Fruit fly (Drosophila melanogaster) whole organism, adult: ENCODE measurements around the gene GCC185.

ENCODE experiments used
- CG11617 ChIP-seq: fragments of 200-800 bp; sonication (Bioruptor generic); optimal IDR thresholded peaks from 2 replicates; lab custom pipeline; 2017; ENCODE audit warnings: mild to moderate bottlenecking, missing biosample characterization, missing genetic modification reagents, missing genetic modification characterization
- CG12768 ChIP-seq: fragments of 200-800 bp; sonication (Bioruptor generic); optimal IDR thresholded peaks from 2 replicates; lab custom pipeline; 2017; ENCODE audit warnings: missing biosample characterization, missing genetic modification characterization, mild to moderate bottlenecking, moderate library complexity, missing genetic modification reagents
- CG14711 ChIP-seq: fragments of 200-800 bp; sonication (Bioruptor generic); optimal IDR thresholded peaks from 2 replicates; lab custom pipeline; 2018; ENCODE audit warnings: missing biosample characterization, mild to moderate bottlenecking, missing genetic modification characterization, moderate library complexity
- CG1620 ChIP-seq: fragments of 200-800 bp; sonication (Bioruptor generic); optimal IDR thresholded peaks from 2 replicates; lab custom pipeline; 2016; ENCODE audit warnings: missing biosample characterization, missing genetic modification characterization
- CG33017 ChIP-seq: fragments of 200-800 bp; sonication (Bioruptor generic); optimal IDR thresholded peaks from 2 replicates; lab custom pipeline; 2018; ENCODE audit warnings: missing biosample characterization, mild to moderate bottlenecking, missing genetic modification characterization, moderate library complexity
- CG5204 ChIP-seq: fragments of 200-800 bp; sonication (Bioruptor generic); optimal IDR thresholded peaks from 2 replicates; lab custom pipeline; 2016; ENCODE audit warnings: missing biosample characterization, missing genetic modification characterization
- CG7045 ChIP-seq: fragments of 200-800 bp; sonication (Bioruptor generic); optimal IDR thresholded peaks from 2 replicates; lab custom pipeline; 2017; ENCODE audit warnings: missing biosample characterization, mild to moderate bottlenecking, missing genetic modification characterization
- CG7101 ChIP-seq: fragments of 200-800 bp; sonication (Bioruptor generic); optimal IDR thresholded peaks from 2 replicates; lab custom pipeline; 2018; ENCODE audit warnings: missing biosample characterization, mild to moderate bottlenecking, missing genetic modification characterization, moderate library complexity
- Clk ChIP-seq: fragments of 200-800 bp; sonication (Bioruptor generic); optimal IDR thresholded peaks from 2 replicates; lab custom pipeline; 2017; ENCODE audit warnings: missing biosample characterization, missing genetic modification characterization
- Crg-1 ChIP-seq: fragments of 200-800 bp; sonication (Bioruptor generic); optimal IDR thresholded peaks from 2 replicates; lab custom pipeline; 2016; ENCODE audit warnings: missing biosample characterization, missing genetic modification characterization
- Hr96 ChIP-seq: fragments of 200-800 bp; sonication (Bioruptor generic); optimal IDR thresholded peaks from 2 replicates; lab custom pipeline; 2016; ENCODE audit warnings: missing biosample characterization, missing genetic modification characterization
- Mnt ChIP-seq: fragments of 200-800 bp; sonication (Bioruptor generic); optimal IDR thresholded peaks from 2 replicates; lab custom pipeline; 2016; ENCODE audit warnings: missing biosample characterization, mild to moderate bottlenecking, missing genetic modification characterization
- bab1 ChIP-seq: fragments of 200-800 bp; sonication (Bioruptor generic); optimal IDR thresholded peaks from 3 replicates; lab custom pipeline; 2019; ENCODE audit warnings: missing biosample characterization, mild to moderate bottlenecking, missing genetic modification characterization, moderate library complexity
- cic ChIP-seq: fragments of 200-800 bp; sonication (Bioruptor generic); optimal IDR thresholded peaks from 2 replicates; lab custom pipeline; 2017; ENCODE audit warnings: missing biosample characterization, mild to moderate bottlenecking, missing genetic modification characterization, moderate library complexity
- cnc ChIP-seq, 2 experiments: fragments of >200 bp; optimal IDR thresholded peaks; 2 replicates each; lab custom pipeline; 2017
- kay ChIP-seq: fragments of 200-800 bp; sonication (Bioruptor generic); peaks from one replicate; lab custom pipeline; 2016; ENCODE audit warnings: missing biosample characterization, missing genetic modification characterization, borderline replicate concordance
- ovo ChIP-seq: fragments of 200-800 bp; sonication (Bioruptor generic); optimal IDR thresholded peaks from 2 replicates; lab custom pipeline; 2016; ENCODE audit warnings: missing biosample characterization, missing genetic modification characterization
- pad ChIP-seq: fragments of 200-800 bp; sonication (Bioruptor generic); optimal IDR thresholded peaks from 3 replicates; lab custom pipeline; 2017; ENCODE audit warnings: missing biosample characterization, missing genetic modification characterization, mild to moderate bottlenecking, moderate library complexity, missing genetic modification reagents
- tj ChIP-seq: fragments of 200-800 bp; sonication (Bioruptor generic); optimal IDR thresholded peaks from 3 replicates; lab custom pipeline; 2017; ENCODE audit warnings: missing biosample characterization, mild to moderate bottlenecking, missing genetic modification characterization, moderate library complexity
- toe ChIP-seq: fragments of 200-800 bp; sonication (Bioruptor generic); optimal IDR thresholded peaks from 2 replicates; lab custom pipeline; 2016; ENCODE audit warnings: missing biosample characterization, missing genetic modification characterization

GCC185 gene

DNA sequence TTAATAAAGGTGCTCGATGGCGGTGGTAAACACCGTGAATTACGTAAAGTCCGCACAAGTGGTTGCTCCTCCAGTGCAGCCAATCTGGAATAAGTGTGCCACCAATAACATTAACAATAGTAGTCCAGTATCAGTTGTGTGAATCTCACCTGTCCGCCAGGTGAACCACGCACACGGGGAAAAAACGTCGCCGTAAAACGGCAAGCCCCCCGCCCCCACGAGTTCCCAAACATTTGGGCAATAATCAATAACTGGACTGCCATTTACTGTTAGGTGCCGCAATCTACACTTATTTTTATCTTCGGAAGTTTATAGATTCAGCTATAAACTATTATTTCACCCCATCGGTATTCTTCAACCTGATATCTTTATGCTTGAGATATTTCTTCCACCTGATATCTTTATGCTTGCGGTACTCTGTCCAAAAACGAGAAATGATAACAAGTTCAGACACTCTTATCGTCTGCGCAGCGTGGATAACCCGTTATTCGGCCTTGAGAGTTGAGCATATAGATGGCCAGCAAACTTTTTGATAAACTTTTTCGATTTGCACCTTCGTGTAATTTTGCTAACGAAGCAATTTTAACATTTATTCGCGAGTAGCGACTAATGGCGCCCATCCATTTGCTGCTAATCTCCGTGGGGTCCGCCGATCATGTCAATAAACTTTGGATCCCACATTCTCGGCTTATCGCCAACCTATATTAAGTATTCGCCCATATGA lies 42.4 kb upstream of the GCC185 start:
- TF ChIP-seq cnc (optimal IDR thresholded peaks at IDR 0.05; lab: Kevin White, UChicago) (no peak), Mnt (GFP tag; lab: Kevin White, UChicago) (peak; percentile 8), CG12768 (GFP tag; lab: Kevin White, UChicago) (peak; percentile 28), ovo (GFP tag; lab: Kevin White, UChicago) (peak; percentile 83), Clk (GFP tag; lab: Kevin White, UChicago) (no peak), CG7045 (GFP tag; lab: Kevin White, UChicago) (no peak), bab1 (GFP tag; lab: Kevin White, UChicago) (no peak), cic (GFP tag; lab: Kevin White, UChicago) (peak; percentile 52), Crg-1 (no peak), CG7101 (tag; lab: Kevin White, UChicago) (no peak), CG14711 (no peak), Hr96 (GFP tag; lab: Kevin White, UChicago) (no peak), CG5204 (no peak), tj (GFP tag; lab: Kevin White, UChicago) (peak; percentile 69), pad (GFP tag; lab: Kevin White, UChicago) (no peak), CG1620 (GFP tag; lab: Kevin White, UChicago) (no peak)

DNA sequence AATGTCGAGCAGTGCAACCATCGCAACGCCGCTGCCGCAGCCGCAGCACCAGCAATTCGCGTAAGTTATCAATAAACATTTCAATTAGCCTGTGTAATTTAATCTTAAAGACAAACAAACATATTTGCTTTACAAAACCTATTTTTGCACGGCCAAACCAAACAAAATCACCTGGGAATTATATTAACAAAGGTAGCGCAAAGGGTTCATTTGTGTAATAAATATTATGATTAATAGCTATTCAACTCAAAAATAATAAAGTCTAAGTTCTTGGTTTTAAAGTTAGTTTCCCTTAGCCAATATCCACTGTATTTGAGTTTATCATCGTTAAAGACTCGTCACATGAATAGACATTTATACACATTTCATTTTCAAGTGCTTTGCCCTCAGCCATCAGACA lies 41.4 kb upstream of the GCC185 start:
- TF ChIP-seq CG14711: peak; percentile 17
- TF ChIP-seq cnc (optimal IDR thresholded peaks at IDR 0.05; lab: Kevin White, UChicago): no peak
- TF ChIP-seq CG5204: peak; percentile 3
- TF ChIP-seq cic (GFP tag; lab: Kevin White, UChicago): peak; percentile 38
- peak; percentile 15 for TF ChIP-seq CG7045 (GFP tag; lab: Kevin White, UChicago)
- peak; percentile 6 for TF ChIP-seq toe (GFP tag; lab: Kevin White, UChicago)
- TF ChIP-seq Hr96 (GFP tag; lab: Kevin White, UChicago): peak; percentile 25
- TF ChIP-seq CG7101 (tag; lab: Kevin White, UChicago): peak; percentile 48
- TF ChIP-seq CG33017 (tag; lab: Kevin White, UChicago): peak; percentile 46
- peak; percentile 29 for TF ChIP-seq CG11617
- TF ChIP-seq CG12768 (GFP tag; lab: Kevin White, UChicago): peak; percentile 8
- no peak for TF ChIP-seq CG1620 (GFP tag; lab: Kevin White, UChicago)
- TF ChIP-seq pad (GFP tag; lab: Kevin White, UChicago): no peak

DNA sequence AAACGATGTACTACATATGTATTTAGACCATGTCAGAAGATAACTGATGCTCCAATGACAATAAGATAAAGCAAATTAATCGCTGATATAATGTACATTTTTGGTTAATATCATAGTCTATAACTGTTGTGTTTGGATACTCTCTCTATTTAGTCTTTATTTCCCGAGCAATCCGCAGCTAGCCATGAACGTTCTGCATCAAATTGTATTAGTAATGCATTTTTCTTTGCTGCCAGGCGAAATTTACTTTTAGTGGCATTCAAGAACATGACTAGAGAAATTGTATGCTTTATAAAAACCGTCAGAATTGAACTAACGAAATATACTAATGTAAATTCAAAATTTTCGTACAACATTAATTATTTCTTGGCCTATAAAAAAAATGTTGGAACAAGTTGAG lies 39.2 kb upstream of the GCC185 start, which contains the start of gene GC2:
Gene GC2 (plus strand): TSS at position 301 of the 400 bp plus-strand sequence.
- TF ChIP-seq kay (no peak), bab1 (GFP tag; lab: Kevin White, UChicago) (no peak), CG11617 (no peak), ovo (GFP tag; lab: Kevin White, UChicago) (no peak), CG5204 (no peak), Crg-1 (no peak), CG1620 (GFP tag; lab: Kevin White, UChicago) (no peak), CG7101 (tag; lab: Kevin White, UChicago) (no peak), CG7045 (GFP tag; lab: Kevin White, UChicago) (no peak), pad (GFP tag; lab: Kevin White, UChicago) (no peak)

DNA sequence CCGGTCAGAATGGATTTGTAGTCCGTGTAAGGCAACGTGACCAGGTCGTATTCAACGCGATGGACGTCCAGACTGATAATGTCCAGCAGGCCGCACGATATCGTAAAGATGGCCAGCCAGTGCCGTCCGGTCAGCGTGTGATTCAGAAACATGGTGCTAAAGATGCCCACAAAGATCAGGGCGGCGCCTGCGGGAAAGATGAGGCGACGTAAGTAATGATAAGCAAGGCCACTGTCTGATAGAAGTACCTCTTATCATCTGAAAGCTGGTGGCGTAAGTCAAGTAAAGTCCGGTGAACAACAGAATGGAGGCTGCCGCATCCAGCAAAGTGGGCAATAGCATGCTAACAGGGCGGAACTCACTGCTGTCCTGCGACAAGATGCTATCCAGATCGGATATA lies 36.7 kb upstream of the GCC185 start:
- TF ChIP-seq cic (GFP tag; lab: Kevin White, UChicago) (no peak), cnc (optimal IDR thresholded peaks at IDR 0.05; lab: Kevin White, UChicago) (no peak), ovo (GFP tag; lab: Kevin White, UChicago) (no peak), CG7045 (GFP tag; lab: Kevin White, UChicago) (no peak), tj (GFP tag; lab: Kevin White, UChicago) (no peak)

DNA sequence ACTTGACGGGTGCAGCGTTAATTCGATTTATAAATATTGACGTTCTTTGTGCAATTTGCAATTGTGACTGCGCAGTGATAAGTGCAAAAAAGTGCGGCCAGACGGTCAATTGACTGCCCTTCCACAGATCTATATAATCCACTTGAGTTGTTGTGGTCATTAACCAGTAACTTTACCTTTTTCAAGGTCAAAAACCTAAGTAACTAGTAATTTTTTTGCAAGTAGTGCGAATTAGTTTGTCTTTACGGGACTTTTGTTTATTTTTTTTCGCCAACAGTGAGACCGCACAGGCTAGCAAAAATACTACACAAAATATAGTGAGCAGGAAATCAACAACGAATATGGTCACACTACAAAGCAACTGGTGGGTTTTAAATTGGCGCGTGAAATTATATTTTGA lies 35.9 kb upstream of the GCC185 start, which contains the start of gene Tango9:
Gene Tango9 (minus strand): TSS at position 280 of the 400 bp plus-strand sequence.
- peak; percentile 33 for TF ChIP-seq ovo (GFP tag; lab: Kevin White, UChicago)
- peak; percentile 31 for TF ChIP-seq CG7101 (tag; lab: Kevin White, UChicago)
- TF ChIP-seq CG5204: no peak
- TF ChIP-seq Mnt (GFP tag; lab: Kevin White, UChicago): peak; percentile 43
- peak; percentile 16 for TF ChIP-seq CG33017 (tag; lab: Kevin White, UChicago)
- TF ChIP-seq CG1620 (GFP tag; lab: Kevin White, UChicago): no peak
- TF ChIP-seq CG14711: peak; percentile 32
- peak; percentile 42 for TF ChIP-seq CG12768 (GFP tag; lab: Kevin White, UChicago)
- TF ChIP-seq cic (GFP tag; lab: Kevin White, UChicago): peak; percentile 49
- TF ChIP-seq tj (GFP tag; lab: Kevin White, UChicago): peak; percentile 52
- TF ChIP-seq bab1 (GFP tag; lab: Kevin White, UChicago): peak; percentile 40
- no peak for TF ChIP-seq CG11617

DNA sequence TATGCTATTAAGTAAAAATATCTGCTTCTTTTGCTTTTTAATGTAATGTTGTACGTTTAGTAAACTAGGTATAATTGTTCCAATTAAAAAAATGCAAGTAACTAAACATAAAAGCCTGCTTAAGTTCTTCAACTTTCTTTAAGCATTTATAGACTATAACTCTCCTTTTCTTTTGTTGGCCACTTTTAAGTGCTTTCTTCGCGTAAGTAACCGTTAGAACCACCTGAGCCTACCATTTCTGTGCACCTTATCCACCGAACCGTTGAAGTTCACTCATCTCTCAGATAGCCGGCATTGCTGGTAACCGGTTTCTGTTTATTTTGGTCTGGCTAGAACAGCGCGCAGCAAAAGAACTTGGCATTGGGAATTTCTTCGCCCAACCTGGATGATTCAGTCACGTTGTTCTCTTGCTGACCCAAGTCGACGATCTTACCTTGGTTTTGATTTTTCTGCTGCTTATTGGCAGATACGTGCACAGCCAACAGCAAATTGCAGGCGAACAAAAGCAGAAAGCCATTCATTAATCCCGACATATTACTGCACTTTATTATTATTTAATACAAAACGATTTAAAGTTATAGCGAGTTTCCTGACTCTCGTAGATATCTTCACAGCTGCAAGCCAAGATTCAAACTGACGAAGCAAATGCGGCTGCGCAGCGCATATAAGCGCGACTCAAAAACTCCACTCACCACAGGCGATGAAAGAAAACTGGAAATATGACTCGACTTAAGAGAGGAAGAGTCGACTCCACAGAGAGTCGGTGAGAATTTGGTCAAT lies 33.8 kb upstream of the GCC185 start, which contains the start of gene CG10005:
Gene CG10005 (minus strand): TSS at position 642 of the 780 bp plus-strand sequence.
- TF ChIP-seq kay (no peak), bab1 (GFP tag; lab: Kevin White, UChicago) (no peak), ovo (GFP tag; lab: Kevin White, UChicago) (no peak), Crg-1 (no peak), Clk (GFP tag; lab: Kevin White, UChicago) (no peak), cic (GFP tag; lab: Kevin White, UChicago) (no peak), CG7101 (tag; lab: Kevin White, UChicago) (no peak), CG33017 (tag; lab: Kevin White, UChicago) (no peak), Hr96 (GFP tag; lab: Kevin White, UChicago) (no peak), CG5204 (no peak), CG11617 (no peak)
